Fruit fly (Drosophila melanogaster): ENCODE results near the gene pns.

Gene pns

DNA sequence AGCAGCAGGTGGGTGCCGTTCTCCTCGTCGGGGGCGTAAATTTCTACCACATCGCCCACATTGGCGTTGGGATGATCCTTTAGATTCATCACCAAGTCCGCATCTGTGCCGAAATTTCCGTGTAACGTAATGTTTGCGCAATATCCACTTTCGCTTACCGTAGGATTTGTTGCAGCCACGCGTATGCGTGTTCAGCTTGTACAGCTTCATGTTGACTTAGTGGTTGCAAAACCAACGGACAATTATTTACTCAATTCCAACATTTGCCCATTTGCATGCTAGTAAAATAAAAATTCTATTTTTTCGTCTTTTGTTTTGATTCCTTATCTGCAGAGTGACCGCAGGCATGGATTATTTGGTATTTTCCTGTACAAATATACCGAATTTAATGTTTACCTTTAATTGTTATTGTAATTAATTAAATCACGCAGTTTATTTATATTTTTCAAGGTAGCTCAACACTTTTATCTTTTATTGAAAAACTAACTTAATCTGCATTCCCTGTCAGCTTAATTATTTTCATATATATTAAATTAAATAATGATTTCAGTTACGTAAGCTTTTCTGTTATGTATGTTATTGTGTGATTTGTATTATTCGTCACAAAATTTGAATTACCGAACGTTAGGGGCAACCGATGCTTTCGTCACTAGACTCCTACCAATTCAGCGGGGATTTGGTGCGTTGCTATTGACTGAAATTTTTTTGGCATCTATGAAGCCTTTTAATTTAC is 3.1 kb upstream of the pns start, which contains the start of gene Iml1:
TSS of gene Iml1 (minus strand) at position 336 of the 733 bp plus-strand sequence.
- no peak for TF ChIP-seq CTCF (optimal IDR thresholded peaks at IDR 0.05)
- no peak for TF ChIP-seq CG8478 (optimal IDR thresholded peaks at IDR 0.05)

DNA sequence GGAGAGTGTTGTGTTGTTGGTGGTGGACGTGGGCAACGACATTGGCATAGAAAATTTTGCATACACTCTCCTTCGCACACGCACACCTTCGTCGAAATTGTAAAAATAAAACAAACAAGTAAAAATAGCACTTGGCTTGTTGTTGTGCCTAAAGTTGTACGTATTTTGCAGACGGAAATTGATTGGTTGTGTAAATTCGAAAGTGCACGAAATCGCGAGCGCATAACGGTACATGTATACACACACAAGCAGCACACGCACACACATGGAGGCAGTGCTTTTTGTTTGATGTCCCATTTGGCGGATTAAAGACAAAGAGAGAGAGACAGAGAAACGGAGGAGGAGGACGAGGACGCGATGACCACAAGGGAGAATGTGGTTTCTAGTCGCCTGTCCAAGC is 416 bp downstream of the pns start:
- no peak for TF ChIP-seq CG8478 (optimal IDR thresholded peaks at IDR 0.05)
- no peak for TF ChIP-seq CTCF (optimal IDR thresholded peaks at IDR 0.05)

DNA sequence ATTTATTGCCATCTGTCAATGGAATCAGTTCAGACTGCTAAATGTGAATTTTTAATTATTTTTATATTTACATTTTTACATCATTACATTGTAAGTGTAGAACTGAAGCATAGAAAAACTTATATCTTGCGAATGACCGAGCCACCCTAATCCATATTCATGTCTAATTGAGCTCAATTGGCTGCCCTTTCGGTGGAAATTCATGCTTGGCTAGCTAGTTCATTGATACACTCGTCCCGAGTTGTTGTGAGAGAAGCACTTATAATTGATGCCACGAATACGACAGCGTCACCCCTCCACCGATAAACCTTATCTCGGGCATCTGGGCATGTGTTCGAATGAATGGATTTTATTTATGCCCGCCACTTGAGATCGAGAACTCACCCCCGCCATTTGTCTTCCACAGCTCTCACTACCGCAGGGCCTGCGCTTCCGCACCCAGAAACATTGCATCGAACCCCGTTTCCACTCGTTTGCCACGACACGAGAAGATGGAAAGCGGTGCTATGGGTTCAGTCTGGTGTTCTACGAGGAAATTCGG is 1.4 kb downstream of the pns start:
- TF ChIP-seq CG8478 (optimal IDR thresholded peaks at IDR 0.05) = no peak
- no peak for TF ChIP-seq CTCF (optimal IDR thresholded peaks at IDR 0.05)

DNA sequence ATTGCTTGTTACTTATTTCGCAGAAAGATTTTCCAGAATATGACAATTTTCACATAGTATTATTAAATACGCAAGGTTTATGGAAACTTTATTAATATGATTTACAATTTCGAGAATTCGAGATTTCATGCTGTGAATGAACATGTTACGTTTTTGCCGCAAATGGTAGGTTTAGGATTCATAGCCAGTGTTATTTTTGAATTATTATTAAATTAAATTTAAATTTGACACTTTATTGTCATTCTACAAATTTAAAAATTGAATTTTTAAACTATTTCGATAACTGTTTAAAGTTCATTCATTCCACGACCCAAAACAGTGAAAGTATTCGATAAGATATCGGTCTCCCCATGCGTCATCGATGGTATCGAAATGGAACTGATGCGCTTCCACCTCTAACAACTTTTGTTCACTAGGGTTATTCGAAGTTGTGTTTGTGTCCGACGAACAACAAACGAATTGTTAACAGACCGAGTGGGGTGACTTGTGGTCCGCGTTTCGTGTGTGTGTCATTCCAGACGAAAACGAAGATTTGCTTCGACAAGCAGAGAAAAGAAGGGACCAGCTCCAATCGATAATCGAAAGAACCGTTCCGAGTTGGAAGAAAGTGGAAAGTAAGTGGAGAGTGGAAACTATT is 8.9 kb downstream of the pns start, which contains the start of the genes CG32313 and Pcyt1:
TSS of gene CG32313 (minus strand) at position 51 of the 637 bp plus-strand sequence.
TSS of gene Pcyt1 (plus strand) at position 400 of the 637 bp plus-strand sequence.
- TF ChIP-seq CG8478 (optimal IDR thresholded peaks at IDR 0.05) (no peak), CTCF (optimal IDR thresholded peaks at IDR 0.05) (peak in 1 of 2 experiments; percentile 35)

DNA sequence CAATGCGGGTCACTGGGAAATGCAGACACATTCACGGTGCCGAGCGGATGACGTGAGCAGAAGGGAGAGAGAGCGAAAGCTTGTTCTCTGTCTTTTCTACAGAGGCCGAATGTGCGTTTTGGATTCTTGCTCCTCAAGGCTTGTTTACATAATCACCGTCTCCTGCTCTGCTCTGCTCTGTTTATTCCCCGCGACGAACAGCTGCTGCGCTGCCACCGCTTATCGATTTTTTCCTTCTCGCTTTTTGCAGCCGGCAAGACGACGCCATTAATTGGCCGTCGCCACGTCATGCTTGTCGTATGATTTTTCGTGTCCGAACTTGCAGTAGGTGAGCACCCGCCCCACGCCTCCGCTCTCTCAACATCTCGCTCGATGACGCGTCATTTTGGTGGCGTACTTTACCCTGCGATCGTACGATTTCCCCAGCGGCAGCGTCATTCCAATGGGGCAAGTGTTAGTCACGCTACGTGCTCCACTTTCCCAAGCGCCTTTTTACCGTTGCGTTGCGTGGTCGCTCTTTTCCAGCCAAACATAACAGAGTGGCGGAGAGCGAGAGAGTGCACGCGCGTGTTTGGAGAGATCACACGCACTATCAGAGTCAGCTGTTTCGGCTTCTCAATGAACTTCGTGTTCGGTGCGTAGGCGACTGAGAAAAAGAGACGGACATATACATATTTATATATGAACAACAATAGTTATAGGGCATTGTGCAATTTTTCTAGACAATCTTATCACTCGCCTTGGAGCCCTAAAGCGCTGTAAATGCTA is 9.6 kb downstream of the pns start:
- TF ChIP-seq CTCF (optimal IDR thresholded peaks at IDR 0.05) (no peak), CG8478 (optimal IDR thresholded peaks at IDR 0.05) (no peak)

DNA sequence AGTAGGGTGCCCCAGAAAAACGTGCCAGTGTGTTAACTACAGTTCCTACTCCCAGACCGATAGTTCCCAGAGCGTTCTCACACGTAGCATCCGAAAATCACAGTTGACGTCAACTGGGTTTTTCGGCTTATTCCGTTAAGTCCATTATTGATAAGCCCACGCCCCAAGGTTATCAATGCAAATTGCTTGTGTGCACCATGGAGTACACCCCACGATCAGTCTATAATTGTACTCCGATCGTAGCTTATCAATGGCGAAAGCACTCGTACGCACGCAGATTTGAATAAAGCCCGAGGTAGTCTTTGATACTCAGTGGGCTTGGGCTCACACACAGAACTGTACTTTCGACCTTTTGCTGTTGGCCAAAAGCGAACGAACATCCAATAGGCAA is 10.2 kb downstream of the pns start:
- TF ChIP-seq CTCF (optimal IDR thresholded peaks at IDR 0.05) = no peak
- no peak for TF ChIP-seq CG8478 (optimal IDR thresholded peaks at IDR 0.05)

DNA sequence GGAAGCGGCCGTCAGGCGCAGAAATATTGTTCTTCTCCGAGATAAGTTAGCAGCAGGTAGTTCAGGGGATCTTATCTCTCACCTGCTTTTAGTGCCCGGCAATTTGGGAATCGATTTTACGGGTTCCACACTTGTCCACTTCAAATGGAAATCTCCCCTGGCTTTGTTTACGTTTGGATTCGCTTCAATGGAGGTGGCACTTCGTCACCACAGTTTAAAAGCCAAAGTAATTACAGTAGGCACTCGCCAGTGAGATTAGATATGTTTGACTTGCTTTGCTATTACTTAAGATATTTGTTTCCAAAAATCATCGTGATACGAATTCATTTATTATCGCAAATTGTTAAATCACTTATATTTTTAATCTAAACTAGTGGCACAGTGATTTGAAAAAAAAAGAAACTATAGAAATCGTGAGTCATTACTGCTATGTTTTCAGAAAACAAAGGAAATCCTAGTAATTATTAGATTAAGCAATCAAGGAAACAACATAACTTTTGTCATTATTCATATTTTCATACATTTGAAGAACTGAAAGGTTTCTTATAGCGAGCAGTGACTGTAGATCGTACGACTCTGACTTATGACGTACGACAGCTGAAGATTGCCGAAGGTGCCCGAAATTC is 11.5 kb downstream of the pns start:
- TF ChIP-seq CG8478 (optimal IDR thresholded peaks at IDR 0.05) = no peak

DNA sequence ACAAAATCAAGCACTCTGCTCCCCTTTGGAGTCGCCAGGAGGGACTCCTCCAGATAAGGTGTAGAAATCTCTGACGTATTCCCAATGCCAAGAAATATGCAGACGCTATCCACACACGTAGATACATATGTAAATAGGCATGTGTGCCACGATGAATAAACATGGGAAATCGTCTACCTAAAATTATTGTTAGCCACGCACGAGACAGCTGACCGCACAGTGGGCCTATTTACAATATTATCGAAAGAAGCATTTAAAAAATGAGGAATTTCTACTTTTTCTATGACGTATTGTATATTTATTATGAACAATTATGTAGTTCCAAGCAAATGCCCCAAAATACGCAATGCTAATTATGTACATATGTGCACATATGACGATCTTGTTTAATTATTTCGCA is 12.2 kb downstream of the pns start:
- TF ChIP-seq CTCF (optimal IDR thresholded peaks at IDR 0.05) = no peak
- no peak for TF ChIP-seq CG8478 (optimal IDR thresholded peaks at IDR 0.05)

DNA sequence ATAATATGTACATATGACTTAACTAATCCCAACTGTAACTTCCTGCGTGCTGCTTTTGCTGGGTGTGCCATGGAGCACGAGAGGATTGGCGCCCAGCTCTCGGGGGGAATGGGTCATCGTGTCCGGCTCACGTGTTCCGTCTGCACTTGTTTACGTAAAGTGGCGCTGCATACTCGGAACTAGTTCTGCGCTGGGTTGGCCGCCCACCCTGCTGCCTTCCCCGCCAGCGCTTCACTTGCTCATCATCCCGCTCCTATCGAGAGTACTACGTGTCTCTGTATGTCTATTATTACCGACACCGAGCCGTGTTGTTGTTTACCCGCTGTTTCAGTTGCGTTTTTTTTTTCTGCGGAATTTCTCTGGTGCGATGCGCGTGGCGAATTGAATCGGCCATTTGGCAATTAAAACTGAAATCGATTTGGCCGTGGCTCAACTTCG is 12.7 kb downstream of the pns start:
- no peak for TF ChIP-seq CTCF (optimal IDR thresholded peaks at IDR 0.05)

DNA sequence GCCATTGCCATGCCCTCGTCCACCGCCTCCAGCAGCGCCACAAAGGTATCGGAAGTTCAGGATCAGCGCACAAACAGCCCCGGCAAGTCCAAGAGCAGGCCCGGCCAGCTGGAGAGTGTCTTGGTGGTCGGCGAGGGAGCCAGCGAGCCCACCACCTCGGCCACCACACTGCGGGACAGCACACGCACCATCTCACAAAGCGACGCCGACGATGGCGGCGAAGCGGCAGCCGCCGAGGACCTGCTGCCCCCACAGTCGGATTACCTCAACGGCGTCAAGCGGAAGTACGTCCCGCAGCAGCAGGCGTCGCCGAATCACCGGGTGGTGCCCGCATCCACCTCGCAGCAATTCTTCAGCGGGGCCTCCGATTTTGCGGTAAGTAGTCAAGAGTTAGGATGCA is 14.0 kb downstream of the pns start:
- TF ChIP-seq CG8478 (optimal IDR thresholded peaks at IDR 0.05) (no peak), CTCF (optimal IDR thresholded peaks at IDR 0.05) (no peak)

DNA sequence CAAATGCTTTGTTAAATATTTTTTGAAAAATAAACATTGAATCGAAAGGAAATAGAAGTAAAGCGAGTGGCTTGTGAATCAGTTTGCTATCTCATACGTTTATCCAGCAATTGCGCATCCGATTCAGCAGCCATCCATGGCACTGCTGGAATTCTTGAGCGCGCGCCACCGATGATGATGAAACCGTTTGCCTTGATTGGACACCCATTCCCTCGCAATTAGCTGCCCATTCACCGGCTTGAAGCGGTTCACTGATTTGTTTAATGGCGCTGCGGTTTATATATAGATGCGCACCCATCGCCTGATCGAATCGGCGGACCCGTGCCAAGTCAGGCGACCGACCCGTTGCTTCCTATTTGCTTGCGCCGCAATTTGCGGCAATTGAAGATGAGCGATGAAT is 16.3 kb downstream of the pns start, which contains the start of gene Pcyt2:
TSS of gene Pcyt2 (plus strand) at position 301 of the 400 bp plus-strand sequence.
- TF ChIP-seq CG8478 (optimal IDR thresholded peaks at IDR 0.05) = no peak
- TF ChIP-seq CTCF (optimal IDR thresholded peaks at IDR 0.05) = no peak

DNA sequence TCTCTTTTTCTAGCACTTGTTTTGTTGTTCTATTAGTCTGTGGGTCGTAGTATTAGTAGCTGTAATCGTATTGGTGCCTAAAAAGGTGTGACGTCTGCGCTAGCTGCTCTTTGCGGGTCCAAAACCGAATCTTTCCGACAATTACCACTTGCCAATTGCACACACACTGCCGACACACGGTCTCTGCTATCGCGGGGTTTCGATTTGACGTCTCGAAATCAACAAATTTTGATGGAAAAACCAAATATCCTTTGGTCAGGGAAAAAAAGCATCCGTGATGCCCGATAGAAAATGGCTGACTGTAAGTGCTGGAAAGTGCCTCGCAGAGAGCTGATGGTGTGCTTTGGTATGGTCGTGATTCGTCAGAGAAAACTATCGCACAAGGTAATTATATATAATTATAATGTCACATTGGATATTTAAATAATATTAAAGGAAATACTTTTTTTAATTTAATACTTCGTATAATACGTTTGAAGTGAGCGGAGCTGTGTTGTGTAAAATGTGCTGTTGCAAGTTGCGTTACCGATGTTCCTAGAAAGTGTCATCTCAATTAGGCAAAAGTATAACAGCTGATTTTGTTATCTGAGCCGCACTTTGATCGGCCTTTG is 21.3 kb downstream of the pns start, which contains the start of the genes Pex10 and CG12099:
TSS of gene Pex10 (plus strand) at position 51 of the 611 bp plus-strand sequence.
TSS of gene CG12099 (minus strand) at position 307 of the 611 bp plus-strand sequence.
- TF ChIP-seq CG8478 (optimal IDR thresholded peaks at IDR 0.05) = no peak

DNA sequence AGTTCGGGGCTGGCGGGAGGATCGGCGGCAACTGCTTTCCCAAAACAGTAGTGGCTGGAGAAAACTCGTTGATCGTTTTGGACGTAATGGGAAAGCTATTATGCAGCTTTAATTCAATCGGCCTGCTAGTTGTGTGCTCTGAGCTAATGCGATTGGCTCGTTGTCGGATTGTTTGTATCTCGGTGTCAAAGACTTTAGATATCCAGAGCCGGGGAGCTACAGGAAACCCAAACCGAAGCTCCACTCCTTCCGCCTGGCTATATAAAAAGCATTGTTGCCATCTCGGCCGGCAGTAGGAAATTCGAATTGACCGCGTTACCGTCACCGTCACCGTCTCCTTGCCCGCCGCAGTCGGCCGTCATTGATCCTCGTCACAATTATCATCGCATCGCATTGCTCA is 28.2 kb downstream of the pns start, which contains the start of gene CG12003:
TSS of gene CG12003 (plus strand) at position 301 of the 400 bp plus-strand sequence.
- TF ChIP-seq CTCF (optimal IDR thresholded peaks at IDR 0.05) = no peak
- TF ChIP-seq CG8478 (optimal IDR thresholded peaks at IDR 0.05) = no peak

All from S2 (cell line).